Fruit fly (Drosophila melanogaster) whole organism, embryonic: Measurements from ENCODE around the gene LUBEL.

ENCODE experiments used
- Antp ChIP-seq: fragments of 200-800 bp; sonication (Bioruptor generic); optimal IDR thresholded peaks from 3 replicates; lab custom pipeline; 2016; ENCODE audit warnings: missing biosample characterization, missing genetic modification characterization
- B-H1 ChIP-seq: fragments of 200-800 bp; sonication (Bioruptor generic); IDR thresholded peaks from 3 replicates; pipeline ENCODE4 v1.3.6; 2022; ENCODE audit warnings: missing biosample characterization, missing genetic modification characterization
- CG1024 ChIP-seq: fragments of 200-800 bp; sonication (Bioruptor generic); IDR thresholded peaks from 2 replicates; pipeline ENCODE4 v1.3.6; 2022; ENCODE audit warnings: missing biosample characterization, missing genetic modification characterization
- CG10267 ChIP-seq: fragments of 200-800 bp; sonication (Bioruptor generic); optimal IDR thresholded peaks from 2 replicates; lab custom pipeline; 2018; ENCODE audit warnings: missing biosample characterization, mild to moderate bottlenecking, missing genetic modification characterization, moderate library complexity
- CG10366 ChIP-seq: fragments of 200-800 bp; sonication (Bioruptor generic); IDR thresholded peaks from 2 replicates; pipeline ENCODE4 v1.3.6; 2022; ENCODE audit warnings: missing biosample characterization, missing genetic modification characterization
- CG11560 ChIP-seq: fragments of 200-800 bp; sonication (Bioruptor generic); IDR thresholded peaks from 3 replicates; pipeline ENCODE4 v1.3.6; 2022; ENCODE audit warnings: missing biosample characterization, missing genetic modification characterization
- CG11696 ChIP-seq: fragments of 200-800 bp; sonication (Bioruptor generic); IDR thresholded peaks from 2 replicates; pipeline ENCODE4 v1.3.6; 2022; ENCODE audit warnings: missing biosample characterization, missing genetic modification characterization
- CG1233 ChIP-seq: fragments of 200-800 bp; sonication (Bioruptor generic); optimal IDR thresholded peaks from 4 replicates; lab custom pipeline; 2018; ENCODE audit warnings: missing biosample characterization, mild to moderate bottlenecking, missing genetic modification characterization
- CG12744 ChIP-seq: fragments of 200-800 bp; sonication (Bioruptor generic); optimal IDR thresholded peaks from 2 replicates; lab custom pipeline; 2016; ENCODE audit warnings: missing biosample characterization, missing genetic modification characterization
- CG15696 ChIP-seq: fragments of 200-800 bp; sonication (Bioruptor generic); optimal IDR thresholded peaks from 2 replicates; lab custom pipeline; 2019; ENCODE audit warnings: missing biosample characterization, mild to moderate bottlenecking, missing genetic modification characterization, moderate library complexity
- CG16813 ChIP-seq: fragments of 200-800 bp; sonication (Bioruptor generic); IDR thresholded peaks from 3 replicates; pipeline ENCODE4 v1.3.6; 2022; ENCODE audit warnings: missing biosample characterization, missing genetic modification characterization; ENCODE audit not compliant: partially characterized antibody
- CG18262 ChIP-seq: fragments of 200-800 bp; optimal IDR thresholded peaks from 3 replicates; lab custom pipeline; 2019; ENCODE audit warnings: missing biosample characterization, mild to moderate bottlenecking, missing genetic modification characterization, moderate library complexity
- CG18476 ChIP-seq: fragments of 200-800 bp; sonication (Bioruptor generic); optimal IDR thresholded peaks from 2 replicates; lab custom pipeline; 2016; ENCODE audit warnings: missing biosample characterization, mild to moderate bottlenecking, missing genetic modification characterization
- CG18764 ChIP-seq: fragments of 200-800 bp; sonication (Bioruptor generic); optimal IDR thresholded peaks from 3 replicates; lab custom pipeline; 2016; ENCODE audit warnings: missing biosample characterization, missing genetic modification characterization
- CG2129 ChIP-seq: fragments of 200-800 bp; sonication (Bioruptor generic); IDR thresholded peaks from 2 replicates; pipeline ENCODE4 v1.3.6; 2022; ENCODE audit warnings: missing biosample characterization, missing genetic modification characterization; ENCODE audit not compliant: partially characterized antibody
- CG2889 ChIP-seq: fragments of 200-800 bp; sonication (Bioruptor generic); IDR thresholded peaks from 3 replicates; pipeline ENCODE4 v1.3.6; 2022; ENCODE audit warnings: missing biosample characterization, missing genetic modification characterization
- CG33213 ChIP-seq: fragments of 200-800 bp; sonication (Bioruptor generic); optimal IDR thresholded peaks from 3 replicates; lab custom pipeline; 2016; ENCODE audit warnings: missing biosample characterization, missing genetic modification characterization
- CG42726 ChIP-seq: fragments of 200-800 bp; sonication (Bioruptor generic); IDR thresholded peaks from 2 replicates; pipeline ENCODE4 v1.3.6; 2022; ENCODE audit warnings: missing biosample characterization, missing genetic modification characterization; ENCODE audit not compliant: partially characterized antibody
- CG43689 ChIP-seq: fragments of 200-800 bp; sonication (Bioruptor generic); IDR thresholded peaks from 2 replicates; pipeline ENCODE4 v1.3.6; 2022; ENCODE audit warnings: missing biosample characterization, missing genetic modification characterization
- CG6689 ChIP-seq: fragments of 200-800 bp; sonication (Bioruptor generic); IDR thresholded peaks from 2 replicates; pipeline ENCODE4 v1.3.6; 2022; ENCODE audit warnings: missing biosample characterization, missing genetic modification characterization
- CG6813 ChIP-seq: fragments of 200-800 bp; sonication (Bioruptor generic); optimal IDR thresholded peaks from 2 replicates; lab custom pipeline; 2017; ENCODE audit warnings: missing biosample characterization, missing genetic modification characterization, mild to moderate bottlenecking, moderate library complexity, missing genetic modification reagents
- CG7372 ChIP-seq: fragments of 200-800 bp; sonication (Bioruptor generic); IDR thresholded peaks from 2 replicates; pipeline ENCODE4 v1.3.6; 2022; ENCODE audit warnings: missing biosample characterization, missing genetic modification characterization
- CG8281 ChIP-seq: fragments of 200-800 bp; sonication (Bioruptor generic); optimal IDR thresholded peaks from 2 replicates; lab custom pipeline; 2018; ENCODE audit warnings: missing biosample characterization, mild to moderate bottlenecking, missing genetic modification characterization, moderate library complexity
- CG9215 ChIP-seq: fragments of 200-800 bp; sonication (Bioruptor generic); IDR thresholded peaks from 2 replicates; pipeline ENCODE4 v1.3.6; 2022; ENCODE audit warnings: missing biosample characterization, missing genetic modification characterization
- CG9797 ChIP-seq: fragments of 200-800 bp; sonication (Bioruptor generic); optimal IDR thresholded peaks from 3 replicates; lab custom pipeline; 2018; ENCODE audit warnings: missing biosample characterization, mild to moderate bottlenecking, missing genetic modification characterization
- CoRest ChIP-seq: fragments of 200-800 bp; sonication (Bioruptor generic); optimal IDR thresholded peaks from 3 replicates; lab custom pipeline; 2018; ENCODE audit warnings: missing biosample characterization, mild to moderate bottlenecking, missing genetic modification characterization, moderate library complexity
- Doc3 ChIP-seq: fragments of 200-800 bp; sonication (Bioruptor generic); IDR thresholded peaks from 3 replicates; pipeline ENCODE4 v1.3.6; 2022; ENCODE audit warnings: missing biosample characterization, missing genetic modification characterization; ENCODE audit not compliant: partially characterized antibody
- Fer1 ChIP-seq: fragments of 200-800 bp; sonication (Bioruptor generic); optimal IDR thresholded peaks from 2 replicates; lab custom pipeline; 2017; ENCODE audit warnings: missing biosample characterization, mild to moderate bottlenecking, missing genetic modification characterization
- HLH3B ChIP-seq: fragments of 200-800 bp; sonication (Bioruptor generic); IDR thresholded peaks from 2 replicates; pipeline ENCODE4 v1.3.6; 2022; ENCODE audit warnings: missing biosample characterization, missing genetic modification characterization
- Lhr ChIP-seq: fragments of 200-800 bp; sonication (Bioruptor generic); optimal IDR thresholded peaks from 3 replicates; lab custom pipeline; 2017; ENCODE audit warnings: mild to moderate bottlenecking, missing biosample characterization, missing genetic modification reagents, missing genetic modification characterization
- Max ChIP-seq: fragments of 200-800 bp; sonication (Bioruptor generic); optimal IDR thresholded peaks from 2 replicates; lab custom pipeline; 2016; ENCODE audit warnings: missing biosample characterization, mild to moderate bottlenecking, missing genetic modification characterization
- Six4 ChIP-seq: fragments of 200-800 bp; sonication (Bioruptor generic); optimal IDR thresholded peaks from 2 replicates; lab custom pipeline; 2016; ENCODE audit warnings: missing biosample characterization, missing genetic modification characterization
- Sry-β ChIP-seq: fragments of 200-800 bp; sonication (Bioruptor generic); optimal IDR thresholded peaks from 2 replicates; lab custom pipeline; 2018; ENCODE audit warnings: missing biosample characterization, mild to moderate bottlenecking, missing genetic modification characterization, moderate library complexity
- az2 ChIP-seq: fragments of 200-800 bp; sonication (Bioruptor generic); optimal IDR thresholded peaks from 3 replicates; lab custom pipeline; 2016; ENCODE audit warnings: missing biosample characterization, missing genetic modification characterization
- cas ChIP-seq: fragments of 200-800 bp; sonication (Bioruptor generic); IDR thresholded peaks from 2 replicates; pipeline ENCODE4 v1.3.6; 2022; ENCODE audit warnings: missing biosample characterization, missing genetic modification characterization
- dmrt99B ChIP-seq: fragments of 200-800 bp; sonication (Bioruptor generic); optimal IDR thresholded peaks from 2 replicates; lab custom pipeline; 2018; ENCODE audit warnings: missing biosample characterization, mild to moderate bottlenecking, missing genetic modification characterization, moderate library complexity
- ewg ChIP-seq: fragments of 200-800 bp; sonication (Bioruptor generic); optimal IDR thresholded peaks from 3 replicates; lab custom pipeline; 2017; ENCODE audit warnings: mild to moderate bottlenecking, missing biosample characterization, missing genetic modification reagents, missing genetic modification characterization
- gro ChIP-seq: fragments of 200-800 bp; sonication (Bioruptor generic); optimal IDR thresholded peaks from 2 replicates; lab custom pipeline; 2016; ENCODE audit warnings: missing biosample characterization, missing genetic modification characterization
- maf-S ChIP-seq: fragments of 200-800 bp; sonication (Bioruptor generic); optimal IDR thresholded peaks from 2 replicates; lab custom pipeline; 2016; ENCODE audit warnings: missing biosample characterization, missing genetic modification characterization
- mam ChIP-seq: fragments of 200-800 bp; sonication (Bioruptor generic); optimal IDR thresholded peaks from 3 replicates; lab custom pipeline; 2016; ENCODE audit warnings: missing biosample characterization, missing genetic modification characterization
- onecut ChIP-seq: fragments of 200-800 bp; sonication (Bioruptor generic); IDR thresholded peaks from 2 replicates; pipeline ENCODE4 v1.3.6; 2022; ENCODE audit warnings: missing biosample characterization, missing genetic modification characterization
- pzg ChIP-seq: fragments of 200-800 bp; sonication (Bioruptor generic); optimal IDR thresholded peaks from 3 replicates; lab custom pipeline; 2018; ENCODE audit warnings: missing biosample characterization, mild to moderate bottlenecking, missing genetic modification characterization, moderate library complexity
- scrt ChIP-seq: fragments of 200-800 bp; sonication (Bioruptor generic); optimal IDR thresholded peaks from 2 replicates; lab custom pipeline; 2018; ENCODE audit warnings: missing biosample characterization, mild to moderate bottlenecking, missing genetic modification characterization, moderate library complexity
- sens ChIP-seq: fragments of 200-800 bp; sonication (Bioruptor generic); peaks from one replicate; lab custom pipeline; 2016; ENCODE audit warnings: missing biosample characterization, missing genetic modification characterization
- sr ChIP-seq: fragments of 200-800 bp; sonication (Bioruptor generic); IDR thresholded peaks from 3 replicates; pipeline ENCODE4 v1.3.6; 2022; ENCODE audit warnings: missing biosample characterization, missing genetic modification characterization
- sug ChIP-seq: fragments of 200-800 bp; optimal IDR thresholded peaks from 2 replicates; lab custom pipeline; 2019; ENCODE audit warnings: missing biosample characterization, mild to moderate bottlenecking, missing genetic modification characterization, moderate library complexity
- tap ChIP-seq: fragments of 200-800 bp; optimal IDR thresholded peaks from 3 replicates; lab custom pipeline; 2019; ENCODE audit warnings: missing biosample characterization, mild to moderate bottlenecking, missing genetic modification characterization, moderate library complexity
- tio ChIP-seq: fragments of 200-800 bp; sonication (Bioruptor generic); optimal IDR thresholded peaks from 2 replicates; lab custom pipeline; 2017; ENCODE audit warnings: missing biosample characterization, missing genetic modification characterization, inconsistent platforms
- twi ChIP-seq: fragments of 200-800 bp; optimal IDR thresholded peaks from 2 replicates; lab custom pipeline; 2019; ENCODE audit warnings: missing biosample characterization, mild to moderate bottlenecking, missing genetic modification characterization, moderate library complexity
- zen ChIP-seq: fragments of 200-800 bp; sonication (Bioruptor generic); optimal IDR thresholded peaks from 3 replicates; lab custom pipeline; 2018; ENCODE audit warnings: missing biosample characterization, mild to moderate bottlenecking, missing genetic modification characterization, moderate library complexity
- zf30C ChIP-seq: fragments of 200-800 bp; sonication (Bioruptor generic); optimal IDR thresholded peaks from 3 replicates; lab custom pipeline; 2018; ENCODE audit warnings: missing biosample characterization, mild to moderate bottlenecking, missing genetic modification characterization

LUBEL gene

dm6 chr2L:6787973-6788368 lies 15.4 kb upstream of the LUBEL start (continued):
- TF ChIP-seq tio = peak; percentile 57
- TF ChIP-seq CG6689 (GFP tag; lab: Robert Waterston, UW) = peak; percentile 64; the same call in 1 of the 2 replicates
- no peak for TF ChIP-seq Fer1 (GFP tag; lab: Kevin White, UChicago)
- no peak for TF ChIP-seq CG11696 (GFP tag; lab: Robert Waterston, UW)
- peak; percentile 25 for TF ChIP-seq mam
- TF ChIP-seq CG2889 (GFP tag; lab: Robert Waterston, UW) = no peak
- TF ChIP-seq Sry-β (GFP tag; lab: Kevin White, UChicago) = no peak
- no peak for TF ChIP-seq gro (GFP tag; lab: Kevin White, UChicago)
- TF ChIP-seq CG15696 (tag; lab: Kevin White, UChicago) = no peak
- TF ChIP-seq CG11560 = peak; percentile 5; the same call in 1 of the 3 replicates
- peak; percentile 83 for TF ChIP-seq sens (GFP tag; lab: Kevin White, UChicago)
- TF ChIP-seq CG6813 (GFP tag; lab: Kevin White, UChicago) = no peak
- peak; percentile 28 for TF ChIP-seq CG12744
- TF ChIP-seq CG42726 (GFP tag; lab: Robert Waterston, UW) = no peak
- no peak for TF ChIP-seq CG33213
- peak; percentile 69 for TF ChIP-seq CG18262 (tag; lab: Kevin White, UChicago)
- TF ChIP-seq onecut = no peak
- TF ChIP-seq Six4 (GFP tag; lab: Kevin White, UChicago) = peak; percentile 33
- peak; percentile 57 for TF ChIP-seq CG18764
- no peak for TF ChIP-seq sr (GFP tag; lab: Robert Waterston, UW)
- TF ChIP-seq scrt (GFP tag; lab: Kevin White, UChicago) = no peak
- TF ChIP-seq pzg (GFP tag; lab: Kevin White, UChicago) = no peak
- no peak for TF ChIP-seq CG16813 (GFP tag; lab: Robert Waterston, UW)
- no peak; the same call in 1 of the 2 replicates for TF ChIP-seq CG9215 (GFP tag; lab: Robert Waterston, UW)
- no peak for TF ChIP-seq CG1024 (GFP tag; lab: Robert Waterston, UW)
- TF ChIP-seq Max (GFP tag; lab: Kevin White, UChicago) = no peak
- TF ChIP-seq Antp (GFP tag; lab: Kevin White, UChicago) = peak; percentile 56
- peak; percentile 57 for TF ChIP-seq CoRest (tag; lab: Kevin White, UChicago)
- TF ChIP-seq CG10267 (tag; lab: Kevin White, UChicago) = peak; percentile 31
- TF ChIP-seq CG2129 = no peak
- TF ChIP-seq CG9797 (GFP tag; lab: Kevin White, UChicago) = no peak
- no peak for TF ChIP-seq CG7372 (GFP tag; lab: Robert Waterston, UW)
- TF ChIP-seq zen (tag; lab: Kevin White, UChicago) = no peak
- TF ChIP-seq maf-S = peak; percentile 40
- TF ChIP-seq cas = no peak
- no peak for TF ChIP-seq ewg (GFP tag; lab: Kevin White, UChicago)
- peak; percentile 18 for TF ChIP-seq tap
- TF ChIP-seq sug (tag; lab: Kevin White, UChicago) = no peak
- no peak for TF ChIP-seq CG43689 (GFP tag; lab: Robert Waterston, UW)
- peak; percentile 23 for TF ChIP-seq CG1233 (GFP tag; lab: Kevin White, UChicago)
- no peak for TF ChIP-seq Doc3 (GFP tag; lab: Robert Waterston, UW)
- peak; percentile 74 for TF ChIP-seq dmrt99B (tag; lab: Kevin White, UChicago)
- TF ChIP-seq Lhr (GFP tag; lab: Kevin White, UChicago) = no peak
- TF ChIP-seq CG8281 (tag; lab: Kevin White, UChicago) = no peak
- no peak; the same call in 2 of the 3 replicates for TF ChIP-seq B-H1 (GFP tag; lab: Robert Waterston, UW)
- TF ChIP-seq az2 (GFP tag; lab: Kevin White, UChicago) = peak; percentile 69
- TF ChIP-seq CG10366 = peak; percentile 46
- peak; percentile 25 for TF ChIP-seq twi (tag; lab: Kevin White, UChicago)
- peak; percentile 23 for TF ChIP-seq CG18476 (GFP tag; lab: Kevin White, UChicago)
- peak; percentile 77 for TF ChIP-seq HLH3B
- TF ChIP-seq zf30C (GFP tag; lab: Kevin White, UChicago) = no peak
